Fruit fly (Drosophila melanogaster) whole organism, embryonic: ENCODE measurements around the gene CG33946.

ENCODE experiments used
- Bdp1 ChIP-seq: fragments of 200-800 bp; sonication (Bioruptor generic); optimal IDR thresholded peaks from 3 replicates; lab custom pipeline; 2016; ENCODE audit warnings: missing biosample characterization, missing genetic modification characterization
- CG10209 ChIP-seq: fragments of 200-800 bp; sonication (Bioruptor generic); optimal IDR thresholded peaks from 3 replicates; lab custom pipeline; 2017; ENCODE audit warnings: missing biosample characterization, mild to moderate bottlenecking, missing genetic modification characterization, missing genetic modification reagents
- CG10565 ChIP-seq: fragments of 200-800 bp; sonication (Bioruptor generic); optimal IDR thresholded peaks from 3 replicates; lab custom pipeline; 2016; ENCODE audit warnings: missing biosample characterization, mild to moderate bottlenecking, missing genetic modification characterization
- CG11456 ChIP-seq: fragments of 200-800 bp; sonication (Bioruptor generic); IDR thresholded peaks from 3 replicates; pipeline ENCODE4 v1.3.6; 2022; ENCODE audit warnings: missing biosample characterization, missing genetic modification characterization
- CG12155 ChIP-seq: fragments of 200-800 bp; sonication (Bioruptor generic); optimal IDR thresholded peaks from 3 replicates; lab custom pipeline; 2016; ENCODE audit warnings: missing biosample characterization, missing genetic modification characterization
- CG12236 ChIP-seq: fragments of 200-800 bp; sonication (Bioruptor generic); optimal IDR thresholded peaks from 2 replicates; lab custom pipeline; 2016; ENCODE audit warnings: missing biosample characterization, missing genetic modification characterization
- CG1233 ChIP-seq: fragments of 200-800 bp; sonication (Bioruptor generic); optimal IDR thresholded peaks from 4 replicates; lab custom pipeline; 2018; ENCODE audit warnings: missing biosample characterization, mild to moderate bottlenecking, missing genetic modification characterization
- CG13775 ChIP-seq: fragments of 200-800 bp; sonication (Bioruptor generic); optimal IDR thresholded peaks from 3 replicates; lab custom pipeline; 2017; ENCODE audit warnings: missing biosample characterization, mild to moderate bottlenecking, missing genetic modification characterization
- CG14667 ChIP-seq: fragments of 200-800 bp; sonication (Bioruptor generic); IDR thresholded peaks from 2 replicates; pipeline ENCODE4 v1.3.6; 2022; ENCODE audit warnings: missing biosample characterization, missing genetic modification characterization
- CG14860 ChIP-seq: fragments of 200-800 bp; sonication (Bioruptor generic); IDR thresholded peaks from 3 replicates; pipeline ENCODE4 v1.3.6; 2022; ENCODE audit warnings: missing biosample characterization, missing genetic modification characterization; ENCODE audit not compliant: partially characterized antibody
- CG15011 ChIP-seq: fragments of 200-800 bp; sonication (Bioruptor generic); optimal IDR thresholded peaks from 3 replicates; lab custom pipeline; 2018; ENCODE audit warnings: missing biosample characterization, mild to moderate bottlenecking, missing genetic modification characterization
- CG18011 ChIP-seq: fragments of 200-800 bp; sonication (Bioruptor generic); optimal IDR thresholded peaks from 2 replicates; lab custom pipeline; 2017; ENCODE audit warnings: missing biosample characterization, missing genetic modification characterization, mild to moderate bottlenecking, moderate library complexity, missing genotype
- CG31224 ChIP-seq: fragments of 200-800 bp; sonication (Bioruptor generic); IDR thresholded peaks from 2 replicates; pipeline ENCODE4 v1.3.6; 2022; ENCODE audit warnings: missing biosample characterization, missing genetic modification characterization
- CG32767 ChIP-seq: fragments of 200-800 bp; sonication (Bioruptor generic); IDR thresholded peaks from 2 replicates; pipeline ENCODE4 v1.3.6; 2022; ENCODE audit warnings: missing biosample characterization, missing genetic modification characterization
- CG33557 ChIP-seq: fragments of 200-800 bp; sonication (Bioruptor generic); optimal IDR thresholded peaks from 2 replicates; lab custom pipeline; 2019; ENCODE audit warnings: missing biosample characterization, mild to moderate bottlenecking, missing genetic modification characterization, moderate library complexity
- CG3838 ChIP-seq: fragments of 200-800 bp; sonication (Bioruptor generic); optimal IDR thresholded peaks from 3 replicates; lab custom pipeline; 2016; ENCODE audit warnings: missing biosample characterization, missing genetic modification characterization
- CG3847 ChIP-seq: fragments of 200-800 bp; sonication (Bioruptor generic); IDR thresholded peaks from 2 replicates; pipeline ENCODE4 v1.3.6; 2022; ENCODE audit warnings: missing biosample characterization, missing genetic modification characterization
- CG4404 ChIP-seq: fragments of 200-800 bp; sonication (Bioruptor generic); IDR thresholded peaks from 2 replicates; pipeline ENCODE4 v1.3.6; 2022; ENCODE audit warnings: missing biosample characterization, missing genetic modification characterization
- CG4820 ChIP-seq: fragments of 200-800 bp; sonication (Bioruptor generic); optimal IDR thresholded peaks from 3 replicates; lab custom pipeline; 2016; ENCODE audit warnings: missing biosample characterization, missing genetic modification characterization
- CG7271 ChIP-seq: fragments of 200-800 bp; sonication (Bioruptor generic); optimal IDR thresholded peaks from 2 replicates; lab custom pipeline; 2018; ENCODE audit warnings: missing biosample characterization, mild to moderate bottlenecking, missing genetic modification characterization, moderate library complexity
- CG7963 ChIP-seq: fragments of 200-800 bp; sonication (Bioruptor generic); IDR thresholded peaks from 3 replicates; pipeline ENCODE4 v1.3.6; 2022; ENCODE audit warnings: missing biosample characterization, missing genetic modification characterization; ENCODE audit not compliant: partially characterized antibody
- CG8290 ChIP-seq, 3 experiments: fragments of 200-800 bp; sonication (Bioruptor generic); optimal IDR thresholded peaks; 2 replicates each; lab custom pipeline; 2016 to 2019; ENCODE audit warnings: missing biosample characterization in 3 of 3, missing genetic modification characterization in 3 of 3, mild to moderate bottlenecking in 2 of 3, moderate library complexity in 1 of 3
- CHES-1-like ChIP-seq: fragments of 200-800 bp; sonication (Bioruptor generic); optimal IDR thresholded peaks from 2 replicates; lab custom pipeline; 2016; ENCODE audit warnings: missing biosample characterization, missing genetic modification characterization
- D19B ChIP-seq: fragments of 200-800 bp; sonication (Bioruptor generic); optimal IDR thresholded peaks from 2 replicates; lab custom pipeline; 2017; ENCODE audit warnings: missing biosample characterization, mild to moderate bottlenecking, missing genetic modification characterization
- Dbx ChIP-seq: fragments of 200-800 bp; sonication (Bioruptor generic); IDR thresholded peaks from 3 replicates; pipeline ENCODE4 v1.3.6; 2022; ENCODE audit warnings: missing biosample characterization, missing genetic modification characterization
- HLH3B ChIP-seq: fragments of 200-800 bp; sonication (Bioruptor generic); IDR thresholded peaks from 2 replicates; pipeline ENCODE4 v1.3.6; 2022; ENCODE audit warnings: missing biosample characterization, missing genetic modification characterization
- HLH4C ChIP-seq: fragments of 200-800 bp; sonication (Bioruptor generic); IDR thresholded peaks from 3 replicates; pipeline ENCODE4 v1.3.6; 2022; ENCODE audit warnings: missing biosample characterization, missing genetic modification characterization; ENCODE audit not compliant: partially characterized antibody
- Hmr ChIP-seq: fragments of 200-800 bp; sonication (Bioruptor generic); optimal IDR thresholded peaks from 3 replicates; lab custom pipeline; 2017; ENCODE audit warnings: mild to moderate bottlenecking, missing biosample characterization, missing genetic modification reagents, missing genetic modification characterization
- Hr3 ChIP-seq: fragments of 200-800 bp; sonication (Bioruptor generic); optimal IDR thresholded peaks from 3 replicates; lab custom pipeline; 2016; ENCODE audit warnings: missing biosample characterization, missing genetic modification characterization
- Hsf ChIP-seq: fragments of 200-800 bp; sonication (Bioruptor generic); optimal IDR thresholded peaks from 3 replicates; lab custom pipeline; 2016; ENCODE audit warnings: missing biosample characterization, missing genetic modification characterization
- Opbp ChIP-seq: fragments of 200-800 bp; sonication (Bioruptor generic); IDR thresholded peaks from 3 replicates; pipeline ENCODE4 v1.3.6; 2022; ENCODE audit warnings: missing biosample characterization, missing genetic modification characterization; ENCODE audit not compliant: partially characterized antibody
- Optix ChIP-seq: fragments of 200-800 bp; sonication (Bioruptor generic); IDR thresholded peaks from 3 replicates; pipeline ENCODE4 v1.3.6; 2022; ENCODE audit warnings: missing biosample characterization, missing genetic modification characterization
- Side ChIP-seq: fragments of 200-800 bp; sonication (Bioruptor generic); optimal IDR thresholded peaks from 2 replicates; lab custom pipeline; 2016; ENCODE audit warnings: missing biosample characterization, missing genetic modification characterization
- Ssrp ChIP-seq: fragments of 200-800 bp; sonication (Bioruptor generic); optimal IDR thresholded peaks from 2 replicates; lab custom pipeline; 2018; ENCODE audit warnings: missing biosample characterization, mild to moderate bottlenecking, missing genetic modification characterization, moderate library complexity
- Stat92E ChIP-seq, 3 experiments: fragments of >200 bp in 2 of 3; fragments of 200-800 bp in 1 of 3; sonication (Bioruptor generic) in 1 of 3; optimal IDR thresholded peaks; 2 replicates each; lab custom pipeline; 2017 to 2019; ENCODE audit warnings: missing biosample characterization in 3 of 3, missing genetic modification characterization in 3 of 3, mild to moderate bottlenecking in 1 of 3, moderate library complexity in 1 of 3
- Xrp1 ChIP-seq: fragments of 200-800 bp; sonication (Bioruptor generic); IDR thresholded peaks from 2 replicates; pipeline ENCODE4 v1.3.6; 2022; ENCODE audit warnings: missing biosample characterization, missing genetic modification characterization
- ap ChIP-seq: fragments of 200-800 bp; sonication (Bioruptor generic); IDR thresholded peaks from 2 replicates; pipeline ENCODE4 v1.3.6; 2022; ENCODE audit warnings: missing biosample characterization, missing genetic modification characterization
- ase ChIP-seq: fragments of 200-800 bp; sonication (Bioruptor generic); IDR thresholded peaks from 3 replicates; pipeline ENCODE4 v1.3.6; 2022; ENCODE audit warnings: missing biosample characterization, missing genetic modification characterization
- cwo ChIP-seq: fragments of 200-800 bp; sonication (Bioruptor generic); optimal IDR thresholded peaks from 3 replicates; lab custom pipeline; 2017; ENCODE audit warnings: missing biosample characterization, missing genetic modification characterization, mild to moderate bottlenecking, moderate library complexity, missing genetic modification reagents
- ems ChIP-seq: fragments of 200-800 bp; sonication (Bioruptor generic); optimal IDR thresholded peaks from 3 replicates; lab custom pipeline; 2016; ENCODE audit warnings: missing biosample characterization, missing genetic modification characterization
- fd64A ChIP-seq: fragments of 200-800 bp; sonication (Bioruptor generic); optimal IDR thresholded peaks from 3 replicates; lab custom pipeline; 2018; ENCODE audit warnings: missing biosample characterization, mild to moderate bottlenecking, missing genetic modification characterization
- ind ChIP-seq: fragments of 200-800 bp; sonication (Bioruptor generic); optimal IDR thresholded peaks from 3 replicates; lab custom pipeline; 2016; ENCODE audit warnings: missing biosample characterization, missing genetic modification characterization
- klu ChIP-seq: fragments of 200-800 bp; sonication (Bioruptor generic); IDR thresholded peaks from 2 replicates; pipeline ENCODE4 v1.3.6; 2022; ENCODE audit warnings: missing biosample characterization, missing genetic modification characterization
- onecut ChIP-seq: fragments of 200-800 bp; sonication (Bioruptor generic); IDR thresholded peaks from 2 replicates; pipeline ENCODE4 v1.3.6; 2022; ENCODE audit warnings: missing biosample characterization, missing genetic modification characterization
- ssp ChIP-seq: fragments of 200-800 bp; sonication (Bioruptor generic); IDR thresholded peaks from 2 replicates; pipeline ENCODE4 v1.3.6; 2022; ENCODE audit warnings: missing biosample characterization, missing genetic modification characterization
- tgo ChIP-seq: fragments of 200-800 bp; sonication (Bioruptor generic); IDR thresholded peaks from 3 replicates; pipeline ENCODE4 v1.3.6; 2022; ENCODE audit warnings: missing biosample characterization, missing genetic modification characterization
- unpg ChIP-seq: fragments of 200-800 bp; sonication (Bioruptor generic); optimal IDR thresholded peaks from 3 replicates; lab custom pipeline; 2018; ENCODE audit warnings: missing biosample characterization, mild to moderate bottlenecking, missing genetic modification characterization, moderate library complexity

Gene CG33946

DNA sequence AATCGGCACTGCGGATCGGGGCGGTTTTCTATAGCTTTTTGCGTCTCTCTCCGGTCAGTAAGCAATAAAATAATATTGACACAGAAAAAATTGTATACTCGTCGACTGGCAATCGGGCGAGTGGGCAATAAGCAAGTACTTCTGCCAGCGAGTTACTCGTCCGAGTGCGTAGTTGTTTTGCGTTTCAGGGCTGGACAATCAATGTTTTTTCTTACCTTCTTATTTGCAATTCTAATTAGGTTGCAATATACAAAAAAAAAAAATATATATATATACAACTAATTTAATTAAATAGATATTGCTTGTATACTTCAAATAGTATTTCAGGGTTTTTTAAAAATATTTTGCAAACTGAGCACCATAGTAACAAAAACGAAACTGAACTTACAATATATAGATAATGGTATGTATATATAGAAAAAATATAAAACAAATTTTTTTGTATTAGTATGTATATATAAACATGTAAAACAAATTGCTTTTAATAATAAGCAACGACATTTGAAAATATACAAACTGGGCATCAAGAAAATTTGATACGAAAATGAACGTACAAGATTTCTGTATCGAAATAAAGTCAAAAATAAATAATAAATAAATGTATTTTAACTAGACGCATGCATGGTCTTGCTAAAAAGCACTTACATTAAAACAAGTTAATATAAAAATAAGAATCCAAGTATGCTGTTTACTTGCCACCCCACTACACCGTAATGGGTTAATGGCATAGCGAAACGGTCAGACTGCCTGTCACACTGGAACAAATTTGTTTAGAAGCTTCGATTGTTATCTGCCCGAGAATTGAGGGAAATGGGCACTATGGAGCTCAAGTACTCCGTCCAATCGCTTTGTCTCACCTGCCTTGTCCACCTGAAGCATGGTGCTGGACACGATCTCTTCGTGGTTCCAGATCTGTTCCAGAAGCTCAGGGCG lies 31.1 kb upstream of the CG33946 start, which contains the start of the genes D19A and CG7386 (continued):
- no peak for TF ChIP-seq Opbp (GFP tag; lab: Robert Waterston, UW)
- peak; percentile 48 for TF ChIP-seq Side
- no peak for TF ChIP-seq Stat92E (GFP tag; optimal IDR thresholded peaks at IDR 0.05; lab: Kevin White, UChicago)
- no peak for TF ChIP-seq ap (GFP tag; lab: Robert Waterston, UW)
- TF ChIP-seq CG12236 (GFP tag; lab: Kevin White, UChicago), result no peak
- peak; percentile 61 for TF ChIP-seq Optix (GFP tag; lab: Robert Waterston, UW)
- TF ChIP-seq CG7963, result no peak
- TF ChIP-seq CG18011 (GFP tag; lab: Kevin White, UChicago), result no peak
- peak; percentile 46 for TF ChIP-seq cwo
- TF ChIP-seq CG10209 (GFP tag; lab: Kevin White, UChicago), result no peak
- peak; percentile 67; the same call in 2 of the 3 replicates for TF ChIP-seq ase
- TF ChIP-seq ssp (GFP tag; lab: Robert Waterston, UW), result peak; percentile 18; the same call in 1 of the 2 replicates
- TF ChIP-seq CG13775 (GFP tag; lab: Kevin White, UChicago), result peak; percentile 17
- TF ChIP-seq ind, result peak; percentile 57
- peak; percentile 70 for TF ChIP-seq Xrp1
- TF ChIP-seq CG12155, result peak; percentile 100
- TF ChIP-seq klu (GFP tag; lab: Robert Waterston, UW), result no peak
- TF ChIP-seq Hsf, result peak; percentile 41
- TF ChIP-seq unpg (GFP tag; lab: Kevin White, UChicago), result peak; percentile 67
- peak; percentile 22 for TF ChIP-seq CHES-1-like (GFP tag; lab: Kevin White, UChicago)
- peak; percentile 25 for TF ChIP-seq Ssrp
- peak; percentile 53 for TF ChIP-seq Hmr (GFP tag; lab: Kevin White, UChicago)
- TF ChIP-seq CG33557 (GFP tag; lab: Kevin White, UChicago), result peak; percentile 48
- TF ChIP-seq CG4404, result no peak
- 0 out of 2 replicates have a peak, but pooled peaks have one; percentile 38 for TF ChIP-seq CG32767 (GFP tag; lab: Robert Waterston, UW)
- TF ChIP-seq HLH4C (GFP tag; lab: Robert Waterston, UW), result peak; percentile 51; the same call in 2 of the 3 replicates
- peak; percentile 34 for TF ChIP-seq Hr3
- TF ChIP-seq CG14860 (GFP tag; lab: Robert Waterston, UW), result no peak
- TF ChIP-seq CG14667 (GFP tag; lab: Robert Waterston, UW), result peak; percentile 39; the same call in 1 of the 2 replicates
- peak; percentile 79 for TF ChIP-seq Dbx (GFP tag; lab: Robert Waterston, UW)
- no peak for TF ChIP-seq fd64A (GFP tag; lab: Kevin White, UChicago)
- TF ChIP-seq CG10565 (GFP tag; lab: Kevin White, UChicago), result no peak
- TF ChIP-seq HLH3B (GFP tag; lab: Robert Waterston, UW), result peak; percentile 60
- no peak for TF ChIP-seq CG3838
- 0 out of 2 replicates have a peak, but pooled peaks have one; percentile 29 for TF ChIP-seq CG31224 (GFP tag; lab: Robert Waterston, UW)
- TF ChIP-seq CG15011 (GFP tag; lab: Kevin White, UChicago), result no peak
- TF ChIP-seq CG3847, result peak; percentile 51
- peak; percentile 41 for TF ChIP-seq CG1233
- peak; percentile 4 for TF ChIP-seq CG8290 (GFP tag; optimal IDR thresholded peaks at IDR 0.05; lab: Kevin White, UChicago)
- TF ChIP-seq CG8290 (tag; optimal IDR thresholded peaks at IDR 0.05; lab: Kevin White, UChicago), result peak in 1 of 2 experiments; percentile 86
- TF ChIP-seq D19B (GFP tag; lab: Kevin White, UChicago), result peak; percentile 63
- peak; percentile 45 for TF ChIP-seq tgo
- TF ChIP-seq ems (GFP tag; lab: Kevin White, UChicago), result no peak
- no peak for TF ChIP-seq Bdp1 (GFP tag; lab: Kevin White, UChicago)
- no peak for TF ChIP-seq CG7271
- peak; percentile 78 for TF ChIP-seq CG11456 (GFP tag; lab: Robert Waterston, UW)
- peak; percentile 57 for TF ChIP-seq onecut (GFP tag; lab: Robert Waterston, UW)
- peak; percentile 13 for TF ChIP-seq CG4820 (GFP tag; lab: Kevin White, UChicago)
